Fruit fly (Drosophila melanogaster) whole organism, embryonic: Measurements from ENCODE around the gene CG8097.

ENCODE experiments used
- Asciz ChIP-seq: fragments of 200-800 bp; sonication (Bioruptor generic); optimal IDR thresholded peaks from 2 replicates; lab custom pipeline; 2017; ENCODE audit warnings: missing biosample characterization, mild to moderate bottlenecking, missing genetic modification characterization, missing genetic modification reagents
- Awh ChIP-seq: fragments of 200-800 bp; sonication (Bioruptor generic); IDR thresholded peaks from 2 replicates; pipeline ENCODE4, ENCODE4 v1.3.6; 2022; ENCODE audit warnings: missing biosample characterization, missing genetic modification characterization
- Bdp1 ChIP-seq: fragments of 200-800 bp; sonication (Bioruptor generic); optimal IDR thresholded peaks from 3 replicates; lab custom pipeline; 2016; ENCODE audit warnings: missing biosample characterization, missing genetic modification characterization
- CG10654 ChIP-seq: fragments of 200-800 bp; sonication (Bioruptor generic); optimal IDR thresholded peaks from 2 replicates; lab custom pipeline; 2016; ENCODE audit warnings: missing biosample characterization, missing genetic modification characterization
- CG11093 ChIP-seq: fragments of 200-800 bp; sonication (Bioruptor generic); IDR thresholded peaks from 3 replicates; pipeline ENCODE4 v1.3.6; 2022; ENCODE audit warnings: missing biosample characterization, missing genetic modification characterization
- CG13123 ChIP-seq: fragments of 200-800 bp; sonication (Bioruptor generic); optimal IDR thresholded peaks from 2 replicates; lab custom pipeline; 2016; ENCODE audit warnings: missing biosample characterization, missing genetic modification characterization
- CG13424 ChIP-seq: fragments of 200-800 bp; sonication (Bioruptor generic); optimal IDR thresholded peaks from 2 replicates; lab custom pipeline; 2019; ENCODE audit warnings: missing biosample characterization, mild to moderate bottlenecking, missing genetic modification characterization, moderate library complexity
- CG14860 ChIP-seq: fragments of 200-800 bp; sonication (Bioruptor generic); IDR thresholded peaks from 3 replicates; pipeline ENCODE4 v1.3.6; 2022; ENCODE audit warnings: missing biosample characterization, missing genetic modification characterization; ENCODE audit not compliant: partially characterized antibody
- CG15011 ChIP-seq: fragments of 200-800 bp; sonication (Bioruptor generic); optimal IDR thresholded peaks from 3 replicates; lab custom pipeline; 2018; ENCODE audit warnings: missing biosample characterization, mild to moderate bottlenecking, missing genetic modification characterization
- CG15479 ChIP-seq: fragments of 200-800 bp; sonication (Bioruptor generic); optimal IDR thresholded peaks from 3 replicates; lab custom pipeline; 2019; ENCODE audit warnings: missing biosample characterization, mild to moderate bottlenecking, missing genetic modification characterization, moderate library complexity
- CG16813 ChIP-seq: fragments of 200-800 bp; sonication (Bioruptor generic); IDR thresholded peaks from 3 replicates; pipeline ENCODE4 v1.3.6; 2022; ENCODE audit warnings: missing biosample characterization, missing genetic modification characterization; ENCODE audit not compliant: partially characterized antibody
- CG17385 ChIP-seq: fragments of 200-800 bp; sonication (Bioruptor generic); optimal IDR thresholded peaks from 3 replicates; lab custom pipeline; 2018; ENCODE audit warnings: missing biosample characterization, mild to moderate bottlenecking, missing genetic modification characterization
- CG2120 ChIP-seq: fragments of 200-800 bp; sonication (Bioruptor generic); optimal IDR thresholded peaks from 3 replicates; lab custom pipeline; 2016; ENCODE audit warnings: missing biosample characterization, missing genetic modification characterization
- CG2199 ChIP-seq: fragments of 200-800 bp; sonication (Bioruptor generic); IDR thresholded peaks from 3 replicates; pipeline ENCODE4 v1.3.6; 2022; ENCODE audit warnings: missing biosample characterization, missing genetic modification characterization
- CG2202 ChIP-seq: fragments of 200-800 bp; sonication (Bioruptor generic); optimal IDR thresholded peaks from 2 replicates; lab custom pipeline; 2018; ENCODE audit warnings: missing biosample characterization, mild to moderate bottlenecking, missing genetic modification characterization
- CG30020 ChIP-seq: fragments of 200-800 bp; optimal IDR thresholded peaks from 2 replicates; lab custom pipeline; 2019; ENCODE audit warnings: missing biosample characterization, mild to moderate bottlenecking, missing genetic modification characterization, moderate library complexity
- CG30431 ChIP-seq: fragments of 200-800 bp; sonication (Bioruptor generic); optimal IDR thresholded peaks from 2 replicates; lab custom pipeline; 2017; ENCODE audit warnings: missing biosample characterization, missing genetic modification characterization
- CG31365 ChIP-seq: fragments of 200-800 bp; sonication (Bioruptor generic); optimal IDR thresholded peaks from 2 replicates; lab custom pipeline; 2018; ENCODE audit warnings: missing biosample characterization, mild to moderate bottlenecking, missing genetic modification characterization
- CG6765 ChIP-seq: fragments of 200-800 bp; sonication (Bioruptor generic); optimal IDR thresholded peaks from 3 replicates; lab custom pipeline; 2017; ENCODE audit warnings: missing biosample characterization, mild to moderate bottlenecking, missing genetic modification characterization
- CG7357 ChIP-seq: fragments of 200-800 bp; sonication (Bioruptor generic); IDR thresholded peaks from 3 replicates; pipeline ENCODE4 v1.3.6; 2022; ENCODE audit warnings: missing biosample characterization, missing genetic modification characterization
- CG7786 ChIP-seq: fragments of 200-800 bp; sonication (Bioruptor generic); optimal IDR thresholded peaks from 2 replicates; lab custom pipeline; 2016; ENCODE audit warnings: missing biosample characterization, missing genetic modification characterization
- CG8944 ChIP-seq: fragments of 200-800 bp; sonication (Bioruptor generic); optimal IDR thresholded peaks from 3 replicates; lab custom pipeline; 2016; ENCODE audit warnings: missing biosample characterization, missing genetic modification characterization
- CG9215 ChIP-seq: fragments of 200-800 bp; sonication (Bioruptor generic); IDR thresholded peaks from 2 replicates; pipeline ENCODE4 v1.3.6; 2022; ENCODE audit warnings: missing biosample characterization, missing genetic modification characterization
- CG9817 ChIP-seq: fragments of 200-800 bp; sonication (Bioruptor generic); optimal IDR thresholded peaks from 2 replicates; lab custom pipeline; 2018; ENCODE audit warnings: missing biosample characterization, mild to moderate bottlenecking, missing genetic modification characterization, moderate library complexity
- Med ChIP-seq: fragments of 200-800 bp; sonication (Bioruptor generic); peaks from one replicate; lab custom pipeline; 2016; ENCODE audit warnings: missing biosample characterization, missing genetic modification characterization, mild to moderate bottlenecking, inconsistent platforms, moderate library complexity
- Neu2 ChIP-seq: fragments of 200-800 bp; sonication (Bioruptor generic); optimal IDR thresholded peaks from 3 replicates; lab custom pipeline; 2016; ENCODE audit warnings: missing biosample characterization, missing genetic modification characterization, borderline replicate concordance
- NfI ChIP-seq: fragments of 200-800 bp; sonication (Bioruptor generic); optimal IDR thresholded peaks from 3 replicates; lab custom pipeline; 2018; ENCODE audit warnings: missing biosample characterization, mild to moderate bottlenecking, missing genetic modification characterization, moderate library complexity
- Xrp1 ChIP-seq: fragments of 200-800 bp; sonication (Bioruptor generic); IDR thresholded peaks from 2 replicates; pipeline ENCODE4 v1.3.6; 2022; ENCODE audit warnings: missing biosample characterization, missing genetic modification characterization
- amos ChIP-seq: fragments of 200-800 bp; sonication (Bioruptor generic); IDR thresholded peaks from 2 replicates; pipeline ENCODE4 v1.3.6; 2022; ENCODE audit warnings: missing biosample characterization, missing genetic modification characterization; ENCODE audit not compliant: partially characterized antibody
- bigmax ChIP-seq: fragments of 200-800 bp; sonication (Bioruptor generic); optimal IDR thresholded peaks from 2 replicates; lab custom pipeline; 2018; ENCODE audit warnings: missing biosample characterization, mild to moderate bottlenecking, missing genetic modification characterization
- bowl ChIP-seq: fragments of 200-800 bp; sonication (Bioruptor generic); IDR thresholded peaks from 2 replicates; pipeline ENCODE4 v1.3.6; 2022; ENCODE audit warnings: missing biosample characterization, missing genetic modification characterization
- dati ChIP-seq: fragments of 200-800 bp; sonication (Bioruptor generic); IDR thresholded peaks from 2 replicates; pipeline ENCODE4 v1.3.6; 2022; ENCODE audit warnings: missing biosample characterization, missing genetic modification characterization
- dm ChIP-seq: fragments of 200-800 bp; sonication (Bioruptor generic); optimal IDR thresholded peaks from 3 replicates; lab custom pipeline; 2016; ENCODE audit warnings: missing biosample characterization, missing genetic modification characterization
- gcm ChIP-seq: fragments of 200-800 bp; sonication (Bioruptor generic); optimal IDR thresholded peaks from 2 replicates; lab custom pipeline; 2019; ENCODE audit warnings: missing biosample characterization, mild to moderate bottlenecking, missing genetic modification characterization, moderate library complexity
- hth ChIP-seq: fragments of >200 bp; optimal IDR thresholded peaks from 2 replicates; lab custom pipeline; 2017; ENCODE audit warnings: inconsistent platforms
- jigr1 ChIP-seq: fragments of 200-800 bp; sonication (Bioruptor generic); IDR thresholded peaks from 3 replicates; pipeline ENCODE4 v1.3.6; 2022; ENCODE audit warnings: missing biosample characterization, missing genetic modification characterization
- lbe ChIP-seq: fragments of 200-800 bp; sonication (Bioruptor generic); optimal IDR thresholded peaks from 2 replicates; lab custom pipeline; 2016; ENCODE audit warnings: missing biosample characterization, mild to moderate bottlenecking, missing genetic modification characterization
- maf-S ChIP-seq: fragments of 200-800 bp; sonication (Bioruptor generic); optimal IDR thresholded peaks from 2 replicates; lab custom pipeline; 2016; ENCODE audit warnings: missing biosample characterization, missing genetic modification characterization
- p53 ChIP-seq: fragments of 200-800 bp; sonication (Bioruptor generic); optimal IDR thresholded peaks from 2 replicates; lab custom pipeline; 2016; ENCODE audit warnings: missing biosample characterization, missing genetic modification characterization
- pfk ChIP-seq: fragments of 200-800 bp; sonication (Bioruptor generic); optimal IDR thresholded peaks from 2 replicates; lab custom pipeline; 2018; ENCODE audit warnings: missing biosample characterization, mild to moderate bottlenecking, missing genetic modification characterization, moderate library complexity
- row ChIP-seq: fragments of 200-800 bp; sonication (Bioruptor generic); IDR thresholded peaks from 3 replicates; pipeline ENCODE4 v1.3.6; 2022; ENCODE audit warnings: missing biosample characterization, missing genetic modification characterization
- stwl ChIP-seq: fragments of 200-800 bp; sonication (Bioruptor generic); optimal IDR thresholded peaks from 3 replicates; lab custom pipeline; 2018; ENCODE audit warnings: missing biosample characterization, mild to moderate bottlenecking, missing genetic modification characterization, moderate library complexity
- twi ChIP-seq: fragments of 200-800 bp; optimal IDR thresholded peaks from 2 replicates; lab custom pipeline; 2019; ENCODE audit warnings: missing biosample characterization, mild to moderate bottlenecking, missing genetic modification characterization, moderate library complexity
- vnd ChIP-seq: fragments of 200-800 bp; sonication (Bioruptor generic); IDR thresholded peaks from 3 replicates; pipeline ENCODE4 v1.3.6; 2022; ENCODE audit warnings: missing biosample characterization, missing genetic modification characterization; ENCODE audit not compliant: partially characterized antibody

The CG8097 gene

DNA sequence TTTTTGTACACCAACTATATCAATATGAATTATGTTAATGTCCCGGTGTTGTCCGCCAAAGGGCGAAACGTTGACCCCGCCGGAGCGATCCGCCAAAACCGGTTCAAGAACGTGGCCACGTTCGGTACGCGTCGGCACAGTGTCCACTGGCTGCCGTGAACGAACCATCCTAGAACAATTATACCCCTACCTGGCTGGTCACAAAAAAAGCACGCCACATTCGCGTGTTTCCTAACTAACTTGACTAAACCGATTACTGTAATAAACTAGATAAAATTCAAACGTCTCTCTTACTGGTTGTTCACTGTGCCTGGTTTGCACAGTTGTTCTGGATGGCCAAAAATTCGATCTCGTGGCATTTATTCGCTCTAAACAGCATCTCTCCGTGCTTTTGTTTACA is 3.4 kb upstream of the CG8097 start (continued):
- TF ChIP-seq CG8944 (peak; percentile 89), CG10654 (peak; percentile 82), Xrp1 (GFP tag; lab: Robert Waterston, UW) (peak; percentile 94)

DNA sequence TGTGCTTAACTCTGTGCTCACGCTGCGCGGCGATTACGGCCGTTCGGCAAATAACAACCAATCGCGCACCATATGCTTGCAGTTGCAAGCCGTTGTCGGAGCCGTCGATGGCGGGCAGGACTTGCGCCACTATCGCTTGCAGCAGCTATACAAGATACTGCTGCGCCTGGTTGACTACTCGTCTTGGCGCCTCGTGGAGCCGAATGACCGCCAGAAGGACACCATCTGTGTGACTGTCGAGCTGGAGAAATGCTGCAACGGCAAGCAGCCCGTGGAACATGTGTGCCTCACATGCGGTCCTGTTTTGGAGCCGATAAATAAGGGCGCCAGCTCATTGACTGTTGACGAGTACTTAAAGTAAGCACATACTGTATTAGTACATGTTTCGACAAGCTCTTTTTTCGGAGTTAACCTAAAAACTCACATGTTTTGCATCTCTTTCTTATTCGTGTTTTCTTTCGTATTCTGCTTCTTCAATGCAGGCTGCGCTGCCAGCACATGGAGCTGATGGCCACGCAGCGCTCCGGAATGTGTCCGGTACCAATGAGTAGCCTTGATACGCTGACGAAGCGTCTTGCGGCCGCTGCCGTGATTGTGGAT is 983 bp downstream of the CG8097 start:
- TF ChIP-seq CG17385 (peak; percentile 27), bigmax (GFP tag; lab: Kevin White, UChicago) (peak; percentile 81), jigr1 (GFP tag; lab: Robert Waterston, UW) (no peak), CG15479 (GFP tag; lab: Kevin White, UChicago) (peak; percentile 6), p53 (peak; percentile 86), hth (no peak), CG16813 (GFP tag; lab: Robert Waterston, UW) (0 out of 3 replicates have a peak, but pooled peaks have one; percentile 10), dati (GFP tag; lab: Robert Waterston, UW) (no peak), Awh (GFP tag; lab: Robert Waterston, UW) (no peak), dm (GFP tag; lab: Kevin White, UChicago) (peak; percentile 76), twi (tag; lab: Kevin White, UChicago) (peak; percentile 96), stwl (tag; lab: Kevin White, UChicago) (no peak)
- TF ChIP-seq, all 482 proteins: peak for 7

DNA sequence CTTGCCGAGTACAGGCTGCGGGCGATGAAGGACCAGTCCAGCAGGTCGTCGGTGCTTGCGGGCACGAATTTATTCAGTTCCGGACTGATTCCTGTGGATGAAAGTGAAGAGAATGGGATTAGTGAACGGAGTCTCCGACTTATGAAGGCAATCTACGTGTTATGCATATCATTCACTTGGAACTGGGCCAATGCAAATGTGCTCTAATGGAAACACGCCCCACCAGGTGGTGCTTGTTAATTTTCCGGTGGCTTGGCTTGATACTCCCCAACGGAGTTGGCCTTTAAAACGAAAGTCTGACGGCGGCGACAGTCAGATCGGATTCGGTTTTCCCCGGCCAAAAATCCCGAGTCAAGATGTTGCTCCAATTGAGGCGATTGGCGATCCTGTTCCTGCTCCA is 4.5 kb downstream of the CG8097 start, which contains the start of gene Alp11:
Gene Alp11, plus strand, starts transcription at position 301 of the 400 bp plus-strand sequence.
- TF ChIP-seq CG11093: no peak
- TF ChIP-seq CG14860 (GFP tag; lab: Robert Waterston, UW): no peak
- no peak for TF ChIP-seq vnd (GFP tag; lab: Robert Waterston, UW)
- TF ChIP-seq Med (GFP tag; lab: Kevin White, UChicago): no peak

DNA sequence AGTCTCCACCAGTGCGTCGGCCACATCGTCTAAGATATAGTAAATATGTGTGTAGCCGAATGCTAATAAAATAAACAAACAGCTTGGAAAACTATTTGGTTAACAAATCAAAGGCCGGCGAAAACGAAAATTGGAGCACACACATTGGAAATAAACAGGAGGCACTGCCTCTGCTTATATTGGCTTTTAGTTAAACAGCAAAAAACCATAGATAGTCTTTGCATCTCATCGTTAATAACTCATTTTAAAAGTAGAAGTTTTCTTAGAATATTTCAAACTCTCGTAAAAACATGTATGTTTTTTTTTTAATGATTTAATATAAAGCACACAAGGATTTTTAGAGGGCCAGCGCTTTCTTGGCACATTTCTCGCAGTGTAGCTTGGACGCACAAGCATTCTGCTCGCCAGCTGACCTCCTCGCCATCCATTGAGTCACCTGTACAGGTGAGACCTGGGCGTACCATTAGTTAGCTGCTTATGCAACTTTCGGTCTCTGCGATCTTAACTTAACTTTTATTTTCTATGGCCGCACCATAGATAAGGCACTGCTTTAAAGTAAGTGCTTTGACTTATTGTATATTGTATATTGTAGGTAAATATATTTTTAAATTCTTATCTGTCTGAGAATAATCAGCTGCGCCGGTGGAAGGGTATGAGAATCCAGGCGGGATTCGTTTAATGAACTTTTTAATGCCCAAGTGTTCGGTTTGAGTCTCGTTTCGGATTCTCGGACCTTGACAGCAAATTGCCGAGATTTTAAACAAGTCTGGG is 8.9 kb downstream of the CG8097 start:
- no peak for TF ChIP-seq CG31365 (tag; lab: Kevin White, UChicago)
- no peak for TF ChIP-seq maf-S
- TF ChIP-seq Bdp1 (GFP tag; lab: Kevin White, UChicago): no peak
- TF ChIP-seq gcm (GFP tag; lab: Kevin White, UChicago): peak; percentile 3
- no peak for TF ChIP-seq lbe (GFP tag; lab: Kevin White, UChicago)
- peak; percentile 22 for TF ChIP-seq Asciz
- TF ChIP-seq bowl: no peak
- TF ChIP-seq CG15011 (GFP tag; lab: Kevin White, UChicago): no peak
- TF ChIP-seq Neu2 (GFP tag; lab: Kevin White, UChicago): no peak
- TF ChIP-seq CG6765 (GFP tag; lab: Kevin White, UChicago): peak; percentile 6
- TF ChIP-seq CG2202 (tag; lab: Kevin White, UChicago): peak; percentile 10
- TF ChIP-seq CG2120 (GFP tag; lab: Kevin White, UChicago): peak; percentile 54
- TF ChIP-seq CG7786 (GFP tag; lab: Kevin White, UChicago): peak; percentile 15
- TF ChIP-seq CG7357: 0 out of 3 replicates have a peak, but pooled peaks have one; percentile 28
- no peak for TF ChIP-seq amos (GFP tag; lab: Robert Waterston, UW)
- peak; percentile 37 for TF ChIP-seq CG9817 (tag; lab: Kevin White, UChicago)
- no peak for TF ChIP-seq CG2199 (GFP tag; lab: Robert Waterston, UW)
- TF ChIP-seq CG9215 (GFP tag; lab: Robert Waterston, UW): peak; percentile 74
- peak; percentile 70 for TF ChIP-seq row
- no peak for TF ChIP-seq CG13123 (GFP tag; lab: Kevin White, UChicago)
- no peak for TF ChIP-seq CG30431 (GFP tag; lab: Kevin White, UChicago)
- no peak for TF ChIP-seq pfk
- peak; percentile 16 for TF ChIP-seq NfI (GFP tag; lab: Kevin White, UChicago)
- no peak for TF ChIP-seq CG30020 (tag; lab: Kevin White, UChicago)
- peak; percentile 53 for TF ChIP-seq CG13424 (tag; lab: Kevin White, UChicago)
